Fruit fly (Drosophila melanogaster): ENCODE data around the gene CG6749.
A peak's percentile ranks its signal among the peaks of the same experiment; 100 is the strongest.

CG6749 gene

DNA sequence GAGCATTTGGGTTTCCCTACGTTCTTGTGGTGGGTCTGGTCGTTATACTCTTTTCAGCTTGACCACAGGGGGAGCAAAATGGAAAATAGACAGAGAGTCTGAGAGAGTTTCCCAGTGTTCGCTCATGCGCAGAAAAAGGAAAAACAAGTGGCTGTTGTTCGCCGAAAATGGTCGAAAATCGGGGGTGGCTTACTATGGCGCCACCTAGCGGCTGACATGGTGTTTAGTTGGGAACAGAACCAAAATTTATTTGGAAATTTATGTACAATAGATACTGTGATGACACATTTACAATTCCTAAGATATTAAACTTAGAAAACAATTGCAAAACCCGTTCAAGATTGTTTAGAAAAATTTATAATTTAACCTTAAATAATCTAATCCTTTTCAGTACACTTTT lies 18.0 kb upstream of the CG6749 start:
- no peak for TF ChIP-seq Mnt (GFP tag; optimal IDR thresholded peaks at IDR 0.05)
- TF ChIP-seq cnc (optimal IDR thresholded peaks at IDR 0.05), result no peak
- no peak for TF ChIP-seq CG7101 (tag; optimal IDR thresholded peaks at IDR 0.05)
- no peak for TF ChIP-seq bab1 (GFP tag; optimal IDR thresholded peaks at IDR 0.05)
- TF ChIP-seq cic (GFP tag; optimal IDR thresholded peaks at IDR 0.05), result no peak
- TF ChIP-seq CG14711 (tag; optimal IDR thresholded peaks at IDR 0.05), result no peak
- TF ChIP-seq Crg-1 (GFP tag; optimal IDR thresholded peaks at IDR 0.05), result no peak
- no peak for TF ChIP-seq CG11617 (GFP tag; optimal IDR thresholded peaks at IDR 0.05)
- TF ChIP-seq CG33017 (tag; optimal IDR thresholded peaks at IDR 0.05), result no peak
- no peak for TF ChIP-seq CG5204 (GFP tag; optimal IDR thresholded peaks at IDR 0.05)

DNA sequence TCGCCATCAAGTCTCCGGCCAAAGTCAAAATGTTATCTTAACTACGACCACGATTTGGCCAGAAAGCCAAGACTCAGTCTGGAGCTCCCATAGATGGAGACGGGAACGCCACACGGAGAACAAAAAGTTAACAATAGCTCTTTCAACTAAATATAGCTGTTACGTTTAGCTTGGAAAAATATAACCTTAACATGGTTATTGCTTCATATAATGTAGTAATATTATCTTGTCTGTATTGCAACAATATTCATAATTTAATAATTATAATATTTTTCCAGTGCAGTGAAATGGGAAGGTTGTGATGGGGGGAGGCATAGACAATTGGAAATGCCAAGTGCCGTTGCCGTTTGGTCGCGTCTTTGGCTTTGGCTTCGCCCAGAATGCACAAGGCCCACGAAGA lies 11.8 kb upstream of the CG6749 start:
- TF ChIP-seq Clk (GFP tag; optimal IDR thresholded peaks at IDR 0.05), result no peak
- TF ChIP-seq CG14711 (tag; optimal IDR thresholded peaks at IDR 0.05), result no peak
- no peak for TF ChIP-seq toe (GFP tag; optimal IDR thresholded peaks at IDR 0.05)
- TF ChIP-seq cnc (optimal IDR thresholded peaks at IDR 0.05), result no peak
- no peak for TF ChIP-seq CG33017 (tag; optimal IDR thresholded peaks at IDR 0.05)

DNA sequence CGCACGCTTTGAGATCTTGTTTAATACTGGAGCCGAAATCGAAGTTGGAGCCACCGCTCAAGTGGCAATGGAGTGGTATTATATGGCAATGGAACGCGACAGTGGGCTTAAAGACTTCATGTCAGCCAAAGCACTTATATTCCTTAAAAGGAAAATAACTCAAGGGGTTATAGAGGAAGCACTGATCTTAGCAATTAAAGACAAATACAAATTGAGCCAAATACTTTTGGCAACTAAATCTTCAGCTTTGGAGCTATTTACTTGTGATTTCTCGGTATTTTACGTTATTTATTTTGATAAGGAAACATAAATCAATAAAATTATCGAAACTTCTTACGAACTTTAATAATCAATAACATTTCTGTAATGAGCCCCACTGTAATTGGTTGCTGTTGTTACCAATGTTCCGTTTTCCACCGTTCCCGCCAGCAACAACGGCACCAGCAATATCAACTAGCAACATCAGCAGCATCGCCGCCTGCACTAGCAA lies 10.5 kb upstream of the CG6749 start:
- peak; percentile 30 for TF ChIP-seq CG7101 (tag; optimal IDR thresholded peaks at IDR 0.05)
- TF ChIP-seq CG12768 (GFP tag; optimal IDR thresholded peaks at IDR 0.05), result no peak
- no peak for TF ChIP-seq CG1620 (GFP tag; optimal IDR thresholded peaks at IDR 0.05)
- no peak for TF ChIP-seq Mnt (GFP tag; optimal IDR thresholded peaks at IDR 0.05)
- no peak for TF ChIP-seq cic (GFP tag; optimal IDR thresholded peaks at IDR 0.05)
- no peak for TF ChIP-seq Clk (GFP tag; optimal IDR thresholded peaks at IDR 0.05)
- TF ChIP-seq cnc (optimal IDR thresholded peaks at IDR 0.05), result no peak
- no peak for TF ChIP-seq toe (GFP tag; optimal IDR thresholded peaks at IDR 0.05)
- TF ChIP-seq kay (GFP tag; ENCODE audit: borderline replicate concordance), result no peak
- TF ChIP-seq CG11617 (GFP tag; optimal IDR thresholded peaks at IDR 0.05), result no peak
- peak; percentile 52 for TF ChIP-seq CG14711 (tag; optimal IDR thresholded peaks at IDR 0.05)
- no peak for TF ChIP-seq CG5204 (GFP tag; optimal IDR thresholded peaks at IDR 0.05)
- no peak for TF ChIP-seq Crg-1 (GFP tag; optimal IDR thresholded peaks at IDR 0.05)
- TF ChIP-seq pad (GFP tag; optimal IDR thresholded peaks at IDR 0.05), result peak; percentile 47
- no peak for TF ChIP-seq CG7045 (GFP tag; optimal IDR thresholded peaks at IDR 0.05)
- TF ChIP-seq Hr96 (GFP tag; optimal IDR thresholded peaks at IDR 0.05), result no peak
- TF ChIP-seq CG33017 (tag; optimal IDR thresholded peaks at IDR 0.05), result no peak
- peak; percentile 86 for TF ChIP-seq bab1 (GFP tag; optimal IDR thresholded peaks at IDR 0.05)
- no peak for TF ChIP-seq ovo (GFP tag; optimal IDR thresholded peaks at IDR 0.05)
- TF ChIP-seq tj (GFP tag; optimal IDR thresholded peaks at IDR 0.05), result no peak

DNA sequence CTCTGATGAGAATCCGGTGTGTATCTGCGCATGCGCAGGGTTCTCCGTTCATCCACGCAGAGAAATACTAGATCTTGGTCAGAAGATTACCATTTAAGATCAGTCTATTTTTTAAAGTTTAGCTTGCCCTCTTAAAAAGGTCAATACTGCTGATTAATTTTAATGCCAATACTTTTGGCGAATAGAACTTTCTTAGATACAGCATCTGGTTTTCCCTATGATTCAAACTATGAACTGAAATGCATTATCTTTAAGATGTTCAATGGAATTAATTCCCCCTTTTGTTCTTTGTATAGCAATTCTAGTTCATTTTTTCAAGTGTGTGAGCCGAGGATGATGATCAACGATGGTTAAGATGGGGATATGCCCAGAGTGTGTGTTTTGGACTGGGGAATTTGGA lies 8.7 kb upstream of the CG6749 start:
- TF ChIP-seq cic (GFP tag; optimal IDR thresholded peaks at IDR 0.05), result no peak
- no peak for TF ChIP-seq CG7045 (GFP tag; optimal IDR thresholded peaks at IDR 0.05)
- TF ChIP-seq tj (GFP tag; optimal IDR thresholded peaks at IDR 0.05), result no peak
- TF ChIP-seq Mnt (GFP tag; optimal IDR thresholded peaks at IDR 0.05), result no peak
- TF ChIP-seq toe (GFP tag; optimal IDR thresholded peaks at IDR 0.05), result no peak
- TF ChIP-seq Hr96 (GFP tag; optimal IDR thresholded peaks at IDR 0.05), result no peak
- no peak for TF ChIP-seq ovo (GFP tag; optimal IDR thresholded peaks at IDR 0.05)
- TF ChIP-seq Clk (GFP tag; optimal IDR thresholded peaks at IDR 0.05), result no peak
- no peak for TF ChIP-seq CG1620 (GFP tag; optimal IDR thresholded peaks at IDR 0.05)
- TF ChIP-seq CG5204 (GFP tag; optimal IDR thresholded peaks at IDR 0.05), result no peak
- TF ChIP-seq Crg-1 (GFP tag; optimal IDR thresholded peaks at IDR 0.05), result no peak
- TF ChIP-seq cnc (optimal IDR thresholded peaks at IDR 0.05), result no peak

DNA sequence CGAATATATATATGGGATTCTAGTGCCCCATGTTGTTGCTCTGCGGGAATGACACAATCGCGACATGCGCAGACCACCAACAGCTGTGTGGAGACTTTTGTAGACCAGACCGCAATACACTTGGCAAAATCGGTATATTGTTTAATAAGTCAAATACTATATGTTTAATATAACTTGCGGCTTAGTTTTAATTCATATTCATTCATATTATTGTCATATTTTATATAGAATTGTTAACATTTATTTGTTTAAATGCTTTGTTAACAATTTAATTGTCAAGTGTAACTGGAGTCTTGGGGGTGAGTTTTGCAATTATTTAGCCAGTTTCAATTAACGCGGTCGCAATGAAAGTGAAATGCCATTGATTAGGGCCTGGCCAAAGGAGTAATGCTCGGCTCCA lies 6.0 kb upstream of the CG6749 start:
- TF ChIP-seq Hr96 (GFP tag; optimal IDR thresholded peaks at IDR 0.05), result no peak
- peak; percentile 16 for TF ChIP-seq CG33017 (tag; optimal IDR thresholded peaks at IDR 0.05)
- TF ChIP-seq kay (GFP tag; ENCODE audit: borderline replicate concordance), result peak; percentile 13

DNA sequence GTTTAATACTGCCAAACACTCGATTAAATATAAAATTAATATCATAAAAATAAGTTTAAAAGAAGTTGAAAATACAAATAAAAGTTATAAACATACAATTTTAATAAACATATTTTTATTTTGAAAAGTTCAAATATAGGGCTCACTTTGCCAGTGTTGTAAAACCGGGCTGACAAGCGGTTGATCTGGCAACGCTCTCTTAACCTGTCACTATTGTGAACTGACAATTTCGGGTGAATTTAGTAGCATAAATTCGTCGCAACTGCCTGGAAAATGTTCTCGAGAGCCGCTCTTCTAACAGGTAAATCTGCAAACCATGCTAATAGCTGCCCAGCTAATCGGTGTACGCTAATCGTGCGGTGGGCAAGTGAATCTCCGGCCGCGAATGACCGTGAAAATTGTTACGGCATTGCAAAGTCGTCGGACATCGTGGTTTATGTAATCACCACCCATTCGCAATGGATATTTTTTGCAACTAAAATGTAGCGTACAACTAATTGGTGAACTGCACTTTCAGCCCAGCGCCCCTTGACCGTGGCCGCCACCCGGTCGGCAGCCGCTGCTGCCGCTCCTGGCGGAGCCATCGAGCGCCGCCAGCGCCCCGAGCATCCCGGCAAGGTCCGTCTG lies 3.7 kb downstream of the CG6749 start, which contains the start of gene ATPsynB:
Gene ATPsynB, plus strand, starts transcription at position 205 of the 627 bp plus-strand sequence.
- peak; percentile 36 for TF ChIP-seq cic (GFP tag; optimal IDR thresholded peaks at IDR 0.05)
- peak; percentile 25 for TF ChIP-seq CG12768 (GFP tag; optimal IDR thresholded peaks at IDR 0.05)
- peak; percentile 14 for TF ChIP-seq CG14711 (tag; optimal IDR thresholded peaks at IDR 0.05)
- no peak for TF ChIP-seq cnc (optimal IDR thresholded peaks at IDR 0.05)
- TF ChIP-seq Mnt (GFP tag; optimal IDR thresholded peaks at IDR 0.05), result peak; percentile 38
- peak; percentile 5 for TF ChIP-seq bab1 (GFP tag; optimal IDR thresholded peaks at IDR 0.05)
- peak; percentile 57 for TF ChIP-seq pad (GFP tag; optimal IDR thresholded peaks at IDR 0.05)
- TF ChIP-seq Hr96 (GFP tag; optimal IDR thresholded peaks at IDR 0.05), result no peak
- TF ChIP-seq CG11617 (GFP tag; optimal IDR thresholded peaks at IDR 0.05), result peak; percentile 21
- TF ChIP-seq CG1620 (GFP tag; optimal IDR thresholded peaks at IDR 0.05), result peak; percentile 72
- TF ChIP-seq CG7101 (tag; optimal IDR thresholded peaks at IDR 0.05), result peak; percentile 61
- peak; percentile 72 for TF ChIP-seq Crg-1 (GFP tag; optimal IDR thresholded peaks at IDR 0.05)
- no peak for TF ChIP-seq CG7045 (GFP tag; optimal IDR thresholded peaks at IDR 0.05)

DNA sequence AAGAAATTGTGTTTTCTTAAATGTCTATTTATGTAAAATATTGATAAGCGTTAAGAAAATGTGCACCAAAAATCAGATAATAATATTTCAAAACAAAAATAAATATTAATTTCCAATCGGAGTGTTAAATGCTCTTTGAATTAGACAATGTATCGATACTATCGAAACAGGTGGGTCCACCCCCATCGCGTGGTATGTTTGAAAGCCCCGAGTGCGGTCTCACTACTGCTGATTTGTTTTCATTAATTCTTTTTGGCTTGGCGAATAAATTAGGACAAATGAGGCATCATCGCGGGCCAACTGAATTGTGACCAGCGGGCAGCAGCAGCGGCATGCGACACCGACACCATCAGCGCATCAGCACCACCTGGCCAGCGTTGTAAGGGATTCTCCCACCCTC lies 6.9 kb downstream of the CG6749 start, which contains the start of gene Naa60:
Gene Naa60, plus strand, starts transcription at position 189 of the 400 bp plus-strand sequence.
- no peak for TF ChIP-seq CG33017 (tag; optimal IDR thresholded peaks at IDR 0.05)
- no peak for TF ChIP-seq CG14711 (tag; optimal IDR thresholded peaks at IDR 0.05)
- TF ChIP-seq kay (GFP tag; ENCODE audit: borderline replicate concordance), result no peak
- TF ChIP-seq Mnt (GFP tag; optimal IDR thresholded peaks at IDR 0.05), result no peak
- TF ChIP-seq bab1 (GFP tag; optimal IDR thresholded peaks at IDR 0.05), result peak; percentile 21
- peak; percentile 9 for TF ChIP-seq CG7101 (tag; optimal IDR thresholded peaks at IDR 0.05)
- TF ChIP-seq cic (GFP tag; optimal IDR thresholded peaks at IDR 0.05), result no peak

Measured in whole organism, adult.